Worm (Caenorhabditis elegans) whole organism, early embryonic: ENCODE results near the gene npr-43.

Source experiments
- B0310.2 ChIP-seq: sonication (generic microtip); optimal IDR thresholded peaks from 2 replicates; lab custom pipeline; 2016; ENCODE audit warnings: mild to moderate bottlenecking, missing genetic modification characterization, missing compliant biosample characterization
- F13C5.2 ChIP-seq: sonication (generic microtip); optimal IDR thresholded peaks from 2 replicates; lab custom pipeline; 2017; ENCODE audit warnings: mild to moderate bottlenecking, missing genetic modification characterization, inconsistent platforms, missing compliant biosample characterization
- aly-1 ChIP-seq: sonication (generic microtip); optimal IDR thresholded peaks from 2 replicates; lab custom pipeline; 2016; ENCODE audit warnings: missing genetic modification characterization, missing compliant biosample characterization
- ama-1 ChIP-seq: fragments of 150-350 bp; optimal IDR thresholded peaks from 2 replicates; lab custom pipeline; 2014
- ceh-13 ChIP-seq: fragments of 200-800 bp; sonication (Bioruptor generic); optimal IDR thresholded peaks from 2 replicates; lab custom pipeline; 2018; ENCODE audit warnings: mild to moderate bottlenecking, missing genetic modification characterization, missing compliant biosample characterization
- ceh-36 ChIP-seq: sonication (generic microtip); optimal IDR thresholded peaks from 2 replicates; lab custom pipeline; 2016; ENCODE audit warnings: missing genetic modification characterization, inconsistent platforms, missing compliant biosample characterization
- ets-7 ChIP-seq: sonication (generic microtip); optimal IDR thresholded peaks from 2 replicates; lab custom pipeline; 2016; ENCODE audit warnings: missing genotype, missing genetic modification characterization, missing compliant biosample characterization
- flt-1 ChIP-seq: fragments of 200-800 bp; sonication (Bioruptor generic); IDR thresholded peaks from 2 replicates; pipeline ENCODE4 v1.3.6; 2022; ENCODE audit warnings: missing genetic modification characterization, missing compliant biosample characterization
- hmbx-1 ChIP-seq: sonication (generic microtip); optimal IDR thresholded peaks from 2 replicates; lab custom pipeline; 2016; ENCODE audit warnings: mild to moderate bottlenecking, missing genetic modification characterization, missing compliant biosample characterization
- hmg-4 ChIP-seq: fragments of 200-800 bp; sonication (Bioruptor generic); optimal IDR thresholded peaks from 2 replicates; lab custom pipeline; 2018; ENCODE audit warnings: mild to moderate bottlenecking, missing genetic modification characterization, missing compliant biosample characterization
- hnd-1 ChIP-seq: sonication (generic microtip); optimal IDR thresholded peaks from 2 replicates; lab custom pipeline; 2016; ENCODE audit warnings: missing genetic modification characterization, missing compliant biosample characterization
- pes-1 ChIP-seq: fragments of 200-800 bp; sonication (Bioruptor generic); IDR thresholded peaks from 2 replicates; pipeline ENCODE4 v1.3.6; 2022; ENCODE audit warnings: missing genetic modification reagents, missing genetic modification characterization, missing compliant biosample characterization
- scrt-1 ChIP-seq: fragments of 200-800 bp; sonication (Bioruptor generic); IDR thresholded peaks from 2 replicates; pipeline ENCODE4 v1.3.6; 2022; ENCODE audit warnings: missing genetic modification characterization, missing compliant biosample characterization
- sea-1 ChIP-seq: fragments of 200-800 bp; sonication (Bioruptor generic); conservative IDR thresholded peaks from 2 replicates; pipeline ENCODE4 v1.3.6; 2022; ENCODE audit warnings: missing genetic modification characterization, missing compliant biosample characterization
- tbx-11 ChIP-seq: fragments of 200-800 bp; sonication (Bioruptor generic); IDR thresholded peaks from 2 replicates; pipeline ENCODE4 v1.3.6; 2022; ENCODE audit warnings: missing genetic modification characterization, missing compliant biosample characterization
- tbx-37 ChIP-seq: fragments of 200-800 bp; sonication (Bioruptor generic); conservative IDR thresholded peaks from 2 replicates; pipeline ENCODE4 v1.3.6; 2022; ENCODE audit warnings: missing genetic modification reagents, missing genetic modification characterization, missing compliant biosample characterization
- tra-4 ChIP-seq: sonication (generic microtip); optimal IDR thresholded peaks from 2 replicates; lab custom pipeline; 2017; ENCODE audit warnings: missing genetic modification characterization, missing compliant biosample characterization

npr-43 gene

ce11 chrV:14378986-14379385, at the start of gene npr-43:
TSS of gene npr-43 (minus strand) at chrV:14379086.
- no peak for TF ChIP-seq ceh-36 (tag; lab: Kevin White, UChicago)
- TF ChIP-seq ceh-13 (GFP tag; lab: Kevin White, UChicago), result no peak
- TF ChIP-seq flt-1, result no peak
- no peak for TF ChIP-seq scrt-1
- TF ChIP-seq sea-1 (GFP tag; lab: Robert Waterston, UW), result no peak
- no peak for TF ChIP-seq hmg-4
- no peak for TF ChIP-seq aly-1 (tag; lab: Kevin White, UChicago)
- no peak for TF ChIP-seq F13C5.2 (tag; lab: Kevin White, UChicago)
- TF ChIP-seq ama-1 (lab: Kevin White, UChicago), result no peak
- no peak for TF ChIP-seq pes-1 (GFP tag; lab: Robert Waterston, UW)
- TF ChIP-seq tbx-37 (GFP tag; lab: Robert Waterston, UW), result no peak
- no peak for TF ChIP-seq B0310.2 (tag; lab: Kevin White, UChicago)
- no peak for TF ChIP-seq hmbx-1 (tag; lab: Kevin White, UChicago)
- TF ChIP-seq hnd-1 (tag; lab: Kevin White, UChicago), result no peak
- TF ChIP-seq ets-7 (tag; lab: Kevin White, UChicago), result no peak
- TF ChIP-seq tbx-11 (GFP tag; lab: Robert Waterston, UW), result no peak

DNA sequence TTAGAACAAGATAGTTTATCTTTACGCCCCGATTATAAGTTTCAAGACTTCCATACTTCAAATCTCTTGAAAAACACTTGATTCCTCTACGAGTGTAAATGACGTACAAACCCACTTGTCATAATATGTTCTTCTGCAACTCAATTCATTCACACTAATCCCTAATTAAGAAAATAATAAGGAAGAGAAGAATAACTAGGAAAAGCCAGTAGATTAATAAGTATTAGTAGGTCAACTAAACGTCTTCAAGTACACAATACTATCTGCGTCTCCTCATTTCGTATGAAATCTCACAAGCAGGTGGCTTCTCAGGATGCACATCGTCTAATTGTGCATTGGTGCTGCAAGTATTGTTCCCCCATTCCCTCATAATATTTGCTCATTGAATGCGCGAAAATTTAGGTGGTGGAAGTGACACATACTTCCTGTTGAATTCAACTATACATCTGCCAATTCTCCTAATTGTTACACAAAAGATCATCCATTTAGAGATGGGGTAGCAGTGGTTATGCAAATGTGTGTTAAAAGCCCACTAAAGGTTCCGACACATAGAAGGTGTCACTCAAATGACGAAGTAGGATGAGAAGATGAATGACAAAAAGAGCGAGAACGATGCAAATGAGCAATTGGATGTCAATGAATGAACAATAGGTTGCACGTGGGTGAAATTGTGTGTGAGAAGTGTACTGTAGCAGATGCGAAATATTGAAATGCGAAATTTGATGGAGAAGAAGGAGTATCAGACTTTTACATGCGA, 48.4 kb upstream of the npr-43 start:
- TF ChIP-seq ceh-13 (GFP tag; lab: Kevin White, UChicago) (no peak), ceh-36 (tag; lab: Kevin White, UChicago) (peak; percentile 34)

DNA sequence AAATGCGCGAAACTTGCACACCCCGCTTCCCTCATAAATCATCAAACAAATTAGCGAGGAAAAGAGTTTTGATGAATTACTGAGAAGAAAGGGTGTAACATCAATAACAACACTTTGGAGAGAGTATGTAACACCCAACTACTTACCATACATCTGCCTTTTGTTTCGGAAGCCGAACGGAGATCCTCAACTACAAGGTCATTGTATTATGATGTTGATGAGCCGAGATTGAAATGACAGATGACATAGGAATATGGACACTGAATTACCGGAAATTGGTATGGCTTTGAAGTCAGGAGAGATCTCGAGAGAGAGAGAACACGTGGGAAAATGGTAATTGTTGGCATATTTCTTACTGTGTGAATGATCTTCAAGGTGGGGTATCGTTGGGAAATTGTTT, 47.1 kb upstream of the npr-43 start:
- TF ChIP-seq sea-1 (GFP tag; lab: Robert Waterston, UW), result no peak
- TF ChIP-seq B0310.2 (tag; lab: Kevin White, UChicago), result no peak
- no peak for TF ChIP-seq tbx-11 (GFP tag; lab: Robert Waterston, UW)
- no peak for TF ChIP-seq ceh-36 (tag; lab: Kevin White, UChicago)
- no peak for TF ChIP-seq hmg-4

- TF ChIP-seq hmbx-1 (tag; lab: Kevin White, UChicago) (no peak), flt-1 (peak; percentile 57; the same call in 1 of the 2 replicates), F13C5.2 (tag; lab: Kevin White, UChicago) (peak; percentile 51), hmg-4 (no peak), pes-1 (GFP tag; lab: Robert Waterston, UW) (0 out of 2 replicates have a peak, but pooled peaks have one; percentile 14)
Observed at ce11 chrV:14424958-14425492, 46.1 kb upstream of the npr-43 start, which contains the start of gene rrsr-1. TSS of gene rrsr-1 (minus strand) at chrV:14425008.

DNA sequence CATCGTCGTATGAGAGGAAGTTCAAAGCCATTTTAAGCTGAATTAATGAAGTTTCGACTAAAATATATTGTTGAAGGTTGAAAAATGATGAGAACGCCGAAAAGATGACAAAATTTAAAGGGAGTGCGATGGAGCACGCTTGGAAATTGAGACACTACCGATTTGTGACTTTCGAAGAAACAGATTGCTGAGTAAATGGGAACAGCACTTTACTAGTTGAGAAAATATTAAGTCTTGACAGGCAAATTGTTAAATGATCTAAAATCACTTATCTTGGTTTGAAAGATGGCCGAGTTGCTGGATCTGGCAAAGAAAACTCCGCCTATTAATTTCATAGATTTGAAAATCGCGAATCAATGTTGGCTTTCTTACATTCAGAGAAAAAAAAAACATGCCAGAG, 44.4 kb upstream of the npr-43 start, which contains the start of gene rpoa-12:
rpoa-12 (minus strand) TSS at position 37 of the 400 bp plus-strand sequence.
- TF ChIP-seq aly-1 (tag; lab: Kevin White, UChicago), result no peak
- TF ChIP-seq ceh-36 (tag; lab: Kevin White, UChicago), result no peak
- no peak for TF ChIP-seq B0310.2 (tag; lab: Kevin White, UChicago)
- TF ChIP-seq ama-1 (lab: Kevin White, UChicago), result no peak
- TF ChIP-seq tbx-11 (GFP tag; lab: Robert Waterston, UW), result no peak
- peak; percentile 59; the same call in 1 of the 2 replicates for TF ChIP-seq tbx-37 (GFP tag; lab: Robert Waterston, UW)
- TF ChIP-seq F13C5.2 (tag; lab: Kevin White, UChicago), result no peak

- TF ChIP-seq hmg-4, result no peak
- 0 out of 2 replicates have a peak, but pooled peaks have one; percentile 11 for TF ChIP-seq scrt-1
Observed at ce11 chrV:14422317-14422716, 43.4 kb upstream of the npr-43 start, which contains the start of gene pas-1. TSS of gene pas-1 (minus strand) at chrV:14422618.

DNA sequence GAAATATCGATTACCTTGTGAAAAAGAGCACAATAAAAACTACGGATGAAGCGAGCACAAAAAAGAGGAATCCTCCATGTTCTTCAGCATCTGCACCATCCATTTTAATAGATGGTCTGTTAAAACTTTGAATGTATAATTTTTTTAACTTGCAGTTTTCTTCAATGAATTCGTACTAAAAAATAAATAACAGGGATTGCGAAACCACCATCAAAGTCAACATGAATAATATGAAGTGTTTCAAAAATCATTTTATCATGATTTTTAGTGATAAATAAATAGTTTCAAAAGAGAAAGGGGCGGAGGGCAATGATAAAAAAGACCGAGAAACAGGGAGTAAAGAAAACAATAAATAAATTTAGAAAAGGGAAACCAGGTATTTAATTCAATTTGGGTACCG, 42.4 kb upstream of the npr-43 start, which contains the start of gene dhs-22:
dhs-22 (minus strand) TSS at position 116 of the 400 bp plus-strand sequence.
- TF ChIP-seq ama-1 (lab: Kevin White, UChicago), result no peak
- no peak for TF ChIP-seq B0310.2 (tag; lab: Kevin White, UChicago)
- no peak for TF ChIP-seq ceh-13 (GFP tag; lab: Kevin White, UChicago)
- TF ChIP-seq pes-1 (GFP tag; lab: Robert Waterston, UW), result no peak
- TF ChIP-seq hmbx-1 (tag; lab: Kevin White, UChicago), result no peak
- no peak for TF ChIP-seq tra-4
- TF ChIP-seq tbx-11 (GFP tag; lab: Robert Waterston, UW), result no peak
- TF ChIP-seq sea-1 (GFP tag; lab: Robert Waterston, UW), result no peak
- no peak for TF ChIP-seq F13C5.2 (tag; lab: Kevin White, UChicago)
- TF ChIP-seq tbx-37 (GFP tag; lab: Robert Waterston, UW), result no peak
- TF ChIP-seq aly-1 (tag; lab: Kevin White, UChicago), result no peak
- no peak for TF ChIP-seq scrt-1
- TF ChIP-seq hmg-4, result no peak

DNA sequence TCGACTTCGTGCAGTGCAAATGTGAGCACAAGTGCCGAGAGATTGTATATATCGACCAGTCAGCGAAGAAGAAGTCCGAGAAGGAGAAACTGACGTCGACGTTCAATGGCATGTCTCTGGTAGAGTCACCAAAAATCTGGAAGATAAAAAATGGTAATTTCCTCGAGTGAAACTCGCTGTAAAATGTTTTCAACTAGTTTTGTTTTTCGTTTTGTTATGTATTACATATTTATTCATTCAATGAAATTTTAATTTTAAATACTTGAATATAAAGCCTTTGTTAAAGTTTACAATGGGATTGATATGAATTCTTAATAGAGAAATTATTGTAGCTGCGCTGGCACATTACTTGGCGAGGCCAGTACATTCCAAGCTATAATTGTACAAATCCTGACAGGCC, 41.0 kb upstream of the npr-43 start:
- TF ChIP-seq ets-7 (tag; lab: Kevin White, UChicago), result no peak
